Fruit fly (Drosophila melanogaster) whole organism, pupa: ENCODE measurements around the gene Jhbp4.
A peak's percentile ranks its signal among the peaks of the same experiment; 100 is the strongest.

ENCODE experiments used
- CG10348 ChIP-seq: fragments of 200-800 bp; sonication (Bioruptor generic); IDR thresholded peaks from 2 replicates; pipeline ENCODE4 v1.3.6; 2022; ENCODE audit warnings: missing biosample characterization, missing genetic modification characterization
- CG13204 ChIP-seq: fragments of 200-800 bp; sonication (Bioruptor generic); optimal IDR thresholded peaks from 2 replicates; lab custom pipeline; 2018; ENCODE audit warnings: missing biosample characterization, mild to moderate bottlenecking, missing genetic modification characterization, moderate library complexity
- CG14655 ChIP-seq: fragments of 200-800 bp; sonication (Bioruptor generic); optimal IDR thresholded peaks from 3 replicates; lab custom pipeline; 2017; ENCODE audit warnings: mild to moderate bottlenecking, missing biosample characterization, missing genetic modification reagents, missing genetic modification characterization
- CG17806 ChIP-seq: fragments of 200-800 bp; sonication (Bioruptor generic); optimal IDR thresholded peaks from 2 replicates; lab custom pipeline; 2018; ENCODE audit warnings: missing biosample characterization, mild to moderate bottlenecking, missing genetic modification characterization, moderate library complexity
- CG32121 ChIP-seq: fragments of 200-800 bp; sonication (Bioruptor generic); IDR thresholded peaks from 2 replicates; pipeline ENCODE4 v1.3.6; 2022; ENCODE audit warnings: missing biosample characterization, missing genetic modification characterization
- CG4496 ChIP-seq: fragments of 200-800 bp; sonication (Bioruptor generic); IDR thresholded peaks from 3 replicates; pipeline ENCODE4 v1.3.6; 2022; ENCODE audit warnings: missing biosample characterization, missing genetic modification characterization
- CG8301 ChIP-seq: fragments of 200-800 bp; sonication (Bioruptor generic); optimal IDR thresholded peaks from 2 replicates; lab custom pipeline; 2018; ENCODE audit warnings: missing biosample characterization, mild to moderate bottlenecking, missing genetic modification characterization
- EcR ChIP-seq: fragments of 200-800 bp; sonication (Bioruptor generic); optimal IDR thresholded peaks from 3 replicates; lab custom pipeline; 2019; ENCODE audit warnings: missing biosample characterization, missing genetic modification characterization, mild to moderate bottlenecking, moderate library complexity, missing genetic modification reagents
- Ets98B ChIP-seq: fragments of 200-800 bp; sonication (Bioruptor generic); IDR thresholded peaks from 2 replicates; pipeline ENCODE4 v1.3.6; 2022; ENCODE audit warnings: missing biosample characterization, missing genetic modification characterization
- Pif1B ChIP-seq: fragments of 200-800 bp; sonication (Bioruptor generic); optimal IDR thresholded peaks from 3 replicates; lab custom pipeline; 2016; ENCODE audit warnings: missing biosample characterization, missing genetic modification characterization
- Snoo ChIP-seq: fragments of 200-800 bp; sonication (Bioruptor generic); optimal IDR thresholded peaks from 3 replicates; lab custom pipeline; 2017; ENCODE audit warnings: missing biosample characterization, mild to moderate bottlenecking, missing genetic modification characterization, inconsistent platforms
- fd96Ca ChIP-seq: fragments of 200-800 bp; sonication (Bioruptor generic); IDR thresholded peaks from 3 replicates; pipeline ENCODE4 v1.3.6; 2022; ENCODE audit warnings: missing biosample characterization, missing genetic modification characterization
- rn ChIP-seq: fragments of 200-800 bp; sonication (Bioruptor generic); IDR thresholded peaks from 2 replicates; pipeline ENCODE4 v1.3.6; 2022; ENCODE audit warnings: missing biosample characterization, missing genetic modification characterization

dm6 chr3R:16051329-16051679 is 8.0 kb downstream of the Jhbp4 start:
- TF ChIP-seq Pif1B (GFP tag; lab: Kevin White, UChicago) (no peak), CG8301 (tag; lab: Kevin White, UChicago) (no peak), EcR (GFP tag; lab: Kevin White, UChicago) (no peak), CG13204 (GFP tag; lab: Kevin White, UChicago) (no peak), CG4496 (GFP tag; lab: Robert Waterston, UW) (peak; percentile 70; the same call in 2 of the 3 replicates), CG32121 (GFP tag; lab: Robert Waterston, UW) (peak; percentile 53; the same call in 1 of the 2 replicates), Snoo (tag; lab: Kevin White, UChicago) (no peak), CG14655 (no peak), CG17806 (tag; lab: Kevin White, UChicago) (no peak), fd96Ca (GFP tag; lab: Robert Waterston, UW) (no peak; the same call in 2 of the 3 replicates), CG10348 (GFP tag; lab: Robert Waterston, UW) (no peak), Ets98B (GFP tag; lab: Robert Waterston, UW) (0 out of 2 replicates have a peak, but pooled peaks have one; percentile 47), rn (GFP tag; lab: Robert Waterston, UW) (no peak)
